Fruit fly (Drosophila melanogaster): ENCODE results near the gene mRpL22.
A peak's percentile ranks its signal among the peaks of the same experiment; 100 is the strongest.

mRpL22 gene

dm6 chrX:16814351-16814750 lies 30.6 kb downstream of the mRpL22 start (continued):
- TF ChIP-seq CG1603 (tag; optimal IDR thresholded peaks at IDR 0.05) (peak; percentile 10), CG14965 (GFP tag; optimal IDR thresholded peaks at IDR 0.05; ENCODE audit: borderline replicate concordance) (no peak), CG30403 (GFP tag; optimal IDR thresholded peaks at IDR 0.05) (peak; percentile 3), dmrt99B (tag; optimal IDR thresholded peaks at IDR 0.05) (peak; percentile 46), dysf (GFP tag; IDR thresholded peaks at IDR 0.05) (0 out of 3 replicates have a peak, but pooled peaks have one; percentile 30), CG14441 (GFP tag; IDR thresholded peaks at IDR 0.05) (peak; percentile 32; the same call in 1 of the 2 replicates), gem (tag; optimal IDR thresholded peaks at IDR 0.05) (peak; percentile 15), sens (GFP tag) (peak; percentile 76), grau (tag; optimal IDR thresholded peaks at IDR 0.05) (peak; percentile 31), HLH3B (GFP tag; IDR thresholded peaks at IDR 0.05) (0 out of 2 replicates have a peak, but pooled peaks have one; percentile 12), Med (GFP tag) (peak; percentile 36), CG17359 (tag; optimal IDR thresholded peaks at IDR 0.05) (peak; percentile 3), Drgx (GFP tag; IDR thresholded peaks at IDR 0.05) (peak; percentile 21; the same call in 1 of the 2 replicates), hth (optimal IDR thresholded peaks at IDR 0.05) (no peak), CG2678 (tag; optimal IDR thresholded peaks at IDR 0.05) (peak; percentile 4)

DNA sequence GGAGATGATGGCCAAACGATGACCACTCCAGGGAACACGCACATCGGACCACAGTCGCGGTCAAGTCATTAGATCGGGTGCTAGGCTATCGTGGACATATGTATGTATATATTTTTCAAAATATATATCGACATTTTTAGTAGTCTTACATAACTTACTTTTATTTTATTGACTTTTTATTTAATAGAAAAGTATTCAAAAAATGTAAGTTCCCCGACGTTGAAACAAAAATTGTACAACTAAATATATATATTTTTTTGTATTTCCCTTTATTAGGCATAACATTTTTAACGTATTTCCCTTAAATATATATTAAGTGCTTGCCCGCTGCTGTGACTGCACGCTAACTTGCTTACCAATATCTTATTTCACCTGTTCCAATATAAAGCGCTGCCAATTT lies 31.4 kb downstream of the mRpL22 start:
- TF ChIP-seq CG2712 (tag; optimal IDR thresholded peaks at IDR 0.05), result peak; percentile 13
- TF ChIP-seq Mes4 (GFP tag; optimal IDR thresholded peaks at IDR 0.05), result no peak
- TF ChIP-seq slbo (GFP tag; IDR thresholded peaks at IDR 0.05), result no peak
- TF ChIP-seq CG33557 (GFP tag; optimal IDR thresholded peaks at IDR 0.05), result no peak
- TF ChIP-seq peb (GFP tag; IDR thresholded peaks at IDR 0.05), result no peak
- peak; percentile 68 for TF ChIP-seq CG11504 (tag; optimal IDR thresholded peaks at IDR 0.05)
- TF ChIP-seq CG2120 (GFP tag; optimal IDR thresholded peaks at IDR 0.05), result no peak
- TF ChIP-seq ato (GFP tag; IDR thresholded peaks at IDR 0.05; ENCODE audit: partially characterized antibody), result no peak
- no peak for TF ChIP-seq MESR4 (GFP tag; optimal IDR thresholded peaks at IDR 0.05)
- TF ChIP-seq z (GFP tag; IDR thresholded peaks at IDR 0.05), result no peak
- TF ChIP-seq grau (tag; optimal IDR thresholded peaks at IDR 0.05), result peak; percentile 13
- peak; percentile 26; the same call in 1 of the 3 replicates for TF ChIP-seq croc (GFP tag; conservative IDR thresholded peaks at IDR 0.05)
- TF ChIP-seq CG10979 (tag; optimal IDR thresholded peaks at IDR 0.05), result peak; percentile 22
- no peak for TF ChIP-seq CG4707 (GFP tag; optimal IDR thresholded peaks at IDR 0.05)
- peak; percentile 39; the same call in 1 of the 2 replicates for TF ChIP-seq seq (GFP tag; IDR thresholded peaks at IDR 0.05)
- TF ChIP-seq dmrt99B (tag; optimal IDR thresholded peaks at IDR 0.05), result peak; percentile 55
- peak; percentile 3 for TF ChIP-seq CG7556 (GFP tag; optimal IDR thresholded peaks at IDR 0.05)
- peak; percentile 24 for TF ChIP-seq lab (GFP tag; optimal IDR thresholded peaks at IDR 0.05)
- TF ChIP-seq gem (tag; optimal IDR thresholded peaks at IDR 0.05), result peak; percentile 36
- TF ChIP-seq Doc2 (GFP tag; IDR thresholded peaks at IDR 0.05), result no peak
- no peak for TF ChIP-seq CG14965 (GFP tag; optimal IDR thresholded peaks at IDR 0.05; ENCODE audit: borderline replicate concordance)
- TF ChIP-seq CG9817 (tag; optimal IDR thresholded peaks at IDR 0.05), result no peak
- TF ChIP-seq CG8388 (GFP tag; optimal IDR thresholded peaks at IDR 0.05), result no peak
- no peak for TF ChIP-seq ERR (GFP tag; optimal IDR thresholded peaks at IDR 0.05)
- no peak for TF ChIP-seq ftz-f1 (GFP tag; optimal IDR thresholded peaks at IDR 0.05)
- TF ChIP-seq CG7928 (GFP tag; optimal IDR thresholded peaks at IDR 0.05), result no peak
- no peak for TF ChIP-seq CG18599 (GFP tag; optimal IDR thresholded peaks at IDR 0.05)
- TF ChIP-seq Rfx (GFP tag; IDR thresholded peaks at IDR 0.05), result 0 out of 2 replicates have a peak, but pooled peaks have one; percentile 9
- 0 out of 2 replicates have a peak, but pooled peaks have one; percentile 23 for TF ChIP-seq Atf6 (GFP tag; IDR thresholded peaks at IDR 0.05)
- no peak for TF ChIP-seq CG1233 (GFP tag; optimal IDR thresholded peaks at IDR 0.05)
- no peak for TF ChIP-seq CG17612 (GFP tag; IDR thresholded peaks at IDR 0.05)
- TF ChIP-seq CG5180 (GFP tag; optimal IDR thresholded peaks at IDR 0.05), result peak; percentile 17
- 0 out of 2 replicates have a peak, but pooled peaks have one; percentile 28 for TF ChIP-seq HLH3B (GFP tag; IDR thresholded peaks at IDR 0.05)
- peak; percentile 20 for TF ChIP-seq Oli (tag; optimal IDR thresholded peaks at IDR 0.05)
- peak; percentile 21 for TF ChIP-seq Blimp-1 (GFP tag; optimal IDR thresholded peaks at IDR 0.05)
- TF ChIP-seq Mad (GFP tag; optimal IDR thresholded peaks at IDR 0.05), result no peak
- TF ChIP-seq CG4328 (GFP tag; optimal IDR thresholded peaks at IDR 0.05), result no peak
- peak; percentile 57 for TF ChIP-seq row (GFP tag; IDR thresholded peaks at IDR 0.05)

All from whole organism, embryonic.